Fruit fly (Drosophila melanogaster) whole organism, embryonic: ENCODE results near the gene CG15818.
A peak's percentile ranks its signal among the peaks of the same experiment; 100 is the strongest.

Source experiments
- CG10959 ChIP-seq: fragments of 200-800 bp; sonication (Bioruptor generic); IDR thresholded peaks from 2 replicates; pipeline ENCODE4 v1.3.6; 2022; ENCODE audit warnings: missing biosample characterization, missing genetic modification characterization
- CG12071 ChIP-seq: fragments of 200-800 bp; sonication (Bioruptor generic); optimal IDR thresholded peaks from 3 replicates; lab custom pipeline; 2018; ENCODE audit warnings: missing biosample characterization, mild to moderate bottlenecking, missing genetic modification characterization
- CG15073 ChIP-seq: fragments of 200-800 bp; sonication (Bioruptor generic); optimal IDR thresholded peaks from 2 replicates; lab custom pipeline; 2016; ENCODE audit warnings: missing biosample characterization, missing genetic modification characterization
- CG15269 ChIP-seq: fragments of 200-800 bp; sonication (Bioruptor generic); optimal IDR thresholded peaks from 2 replicates; lab custom pipeline; 2018; ENCODE audit warnings: missing biosample characterization, mild to moderate bottlenecking, missing genetic modification characterization, moderate library complexity
- CG1529 ChIP-seq: fragments of 200-800 bp; sonication (Bioruptor generic); optimal IDR thresholded peaks from 3 replicates; lab custom pipeline; 2018; ENCODE audit warnings: missing biosample characterization, missing genetic modification characterization
- CG1647 ChIP-seq: fragments of 200-800 bp; sonication (Bioruptor generic); optimal IDR thresholded peaks from 3 replicates; lab custom pipeline; 2016; ENCODE audit warnings: missing biosample characterization, missing genetic modification characterization
- CG16779 ChIP-seq: fragments of 200-800 bp; sonication (Bioruptor generic); IDR thresholded peaks from 2 replicates; pipeline ENCODE4 v1.3.6; 2022; ENCODE audit warnings: missing biosample characterization, missing genetic modification characterization
- CG17359 ChIP-seq: fragments of 200-800 bp; sonication (Bioruptor generic); optimal IDR thresholded peaks from 3 replicates; lab custom pipeline; 2018; ENCODE audit warnings: missing biosample characterization, mild to moderate bottlenecking, missing genetic modification characterization, moderate library complexity
- CG17829 ChIP-seq: fragments of 200-800 bp; optimal IDR thresholded peaks from 2 replicates; lab custom pipeline; 2019; ENCODE audit warnings: missing biosample characterization, mild to moderate bottlenecking, missing genetic modification characterization, moderate library complexity
- CG2129 ChIP-seq: fragments of 200-800 bp; sonication (Bioruptor generic); IDR thresholded peaks from 2 replicates; pipeline ENCODE4 v1.3.6; 2022; ENCODE audit warnings: missing biosample characterization, missing genetic modification characterization; ENCODE audit not compliant: partially characterized antibody
- CG30020 ChIP-seq: fragments of 200-800 bp; optimal IDR thresholded peaks from 2 replicates; lab custom pipeline; 2019; ENCODE audit warnings: missing biosample characterization, mild to moderate bottlenecking, missing genetic modification characterization, moderate library complexity
- CG31388 ChIP-seq: fragments of 200-800 bp; sonication (Bioruptor generic); optimal IDR thresholded peaks from 2 replicates; lab custom pipeline; 2016; ENCODE audit warnings: missing biosample characterization, missing genetic modification characterization
- CG4328 ChIP-seq: fragments of 200-800 bp; sonication (Bioruptor generic); optimal IDR thresholded peaks from 3 replicates; lab custom pipeline; 2017; ENCODE audit warnings: missing biosample characterization, missing genetic modification reagents, missing genetic modification characterization
- CG5245 ChIP-seq: fragments of 200-800 bp; sonication (Bioruptor generic); optimal IDR thresholded peaks from 3 replicates; lab custom pipeline; 2016; ENCODE audit warnings: missing biosample characterization, missing genetic modification characterization
- CG6689 ChIP-seq: fragments of 200-800 bp; sonication (Bioruptor generic); IDR thresholded peaks from 2 replicates; pipeline ENCODE4 v1.3.6; 2022; ENCODE audit warnings: missing biosample characterization, missing genetic modification characterization
- CG6765 ChIP-seq: fragments of 200-800 bp; sonication (Bioruptor generic); optimal IDR thresholded peaks from 3 replicates; lab custom pipeline; 2017; ENCODE audit warnings: missing biosample characterization, mild to moderate bottlenecking, missing genetic modification characterization
- CG8359 ChIP-seq: fragments of 200-800 bp; sonication (Bioruptor generic); optimal IDR thresholded peaks from 2 replicates; lab custom pipeline; 2017; ENCODE audit warnings: missing biosample characterization, mild to moderate bottlenecking, missing genetic modification characterization, borderline replicate concordance
- CG8765 ChIP-seq: fragments of 200-800 bp; sonication (Bioruptor generic); IDR thresholded peaks from 2 replicates; pipeline ENCODE4 v1.3.6; 2022; ENCODE audit warnings: missing biosample characterization, missing genetic modification characterization
- CG9797 ChIP-seq: fragments of 200-800 bp; sonication (Bioruptor generic); optimal IDR thresholded peaks from 3 replicates; lab custom pipeline; 2018; ENCODE audit warnings: missing biosample characterization, mild to moderate bottlenecking, missing genetic modification characterization
- Deaf1 ChIP-seq: fragments of 200-800 bp; optimal IDR thresholded peaks from 3 replicates; lab custom pipeline; 2019; ENCODE audit warnings: missing biosample characterization, mild to moderate bottlenecking, missing genetic modification characterization, moderate library complexity
- Dip3 ChIP-seq: fragments of 200-800 bp; sonication (Bioruptor generic); optimal IDR thresholded peaks from 3 replicates; lab custom pipeline; 2016; ENCODE audit warnings: missing biosample characterization, missing genetic modification characterization
- Dp ChIP-seq: fragments of 200-800 bp; sonication (Bioruptor generic); optimal IDR thresholded peaks from 2 replicates; lab custom pipeline; 2018; ENCODE audit warnings: missing biosample characterization, mild to moderate bottlenecking, missing genetic modification characterization, moderate library complexity
- Elba2 ChIP-seq: fragments of 200-800 bp; sonication (Bioruptor generic); optimal IDR thresholded peaks from 3 replicates; lab custom pipeline; 2016; ENCODE audit warnings: missing biosample characterization, missing genetic modification characterization
- H15 ChIP-seq: fragments of 200-800 bp; sonication (Bioruptor generic); IDR thresholded peaks from 3 replicates; pipeline ENCODE4 v1.3.6; 2022; ENCODE audit warnings: missing biosample characterization, missing genetic modification characterization
- HLH4C ChIP-seq: fragments of 200-800 bp; sonication (Bioruptor generic); IDR thresholded peaks from 3 replicates; pipeline ENCODE4 v1.3.6; 2022; ENCODE audit warnings: missing biosample characterization, missing genetic modification characterization; ENCODE audit not compliant: partially characterized antibody
- HLH54F ChIP-seq: fragments of 200-800 bp; sonication (Bioruptor generic); optimal IDR thresholded peaks from 3 replicates; lab custom pipeline; 2016; ENCODE audit warnings: missing biosample characterization, missing genetic modification characterization
- Lpt ChIP-seq: fragments of >200 bp; optimal IDR thresholded peaks from 2 replicates; lab custom pipeline; 2018; ENCODE audit warnings: missing biosample characterization, missing genetic modification characterization
- MESR4 ChIP-seq: fragments of 200-800 bp; sonication (Bioruptor generic); optimal IDR thresholded peaks from 2 replicates; lab custom pipeline; 2018; ENCODE audit warnings: missing biosample characterization, mild to moderate bottlenecking, missing genetic modification characterization, moderate library complexity
- MTF-1 ChIP-seq: fragments of 200-800 bp; sonication (Bioruptor generic); optimal IDR thresholded peaks from 2 replicates; lab custom pipeline; 2018; ENCODE audit warnings: missing biosample characterization, mild to moderate bottlenecking, missing genetic modification characterization, borderline replicate concordance
- Ravus ChIP-seq: fragments of 200-800 bp; sonication (Bioruptor generic); IDR thresholded peaks from 2 replicates; pipeline ENCODE4 v1.3.6; 2022; ENCODE audit warnings: missing biosample characterization, missing genetic modification characterization
- Trl ChIP-seq, 3 experiments: fragments of >200 bp in 2 of 3; fragments of 200-800 bp in 1 of 3; sonication (Bioruptor generic) in 1 of 3; optimal IDR thresholded peaks; 2 replicates in 1 of 3; 3 replicates in 2 of 3; lab custom pipeline; 2016 to 2017; ENCODE audit warnings: missing biosample characterization in 1 of 3, missing genetic modification characterization in 1 of 3
- amos ChIP-seq: fragments of 200-800 bp; sonication (Bioruptor generic); IDR thresholded peaks from 2 replicates; pipeline ENCODE4 v1.3.6; 2022; ENCODE audit warnings: missing biosample characterization, missing genetic modification characterization; ENCODE audit not compliant: partially characterized antibody
- ash1 ChIP-seq: fragments of 200-800 bp; sonication (Bioruptor generic); optimal IDR thresholded peaks from 2 replicates; lab custom pipeline; 2018; ENCODE audit warnings: missing biosample characterization, mild to moderate bottlenecking, missing genetic modification characterization
- dimm ChIP-seq: fragments of 200-800 bp; sonication (Bioruptor generic); IDR thresholded peaks from 2 replicates; pipeline ENCODE4 v1.3.6; 2022; ENCODE audit warnings: missing biosample characterization, missing genetic modification characterization
- disco-r ChIP-seq: fragments of 200-800 bp; sonication (Bioruptor generic); optimal IDR thresholded peaks from 2 replicates; lab custom pipeline; 2016; ENCODE audit warnings: missing biosample characterization, missing genetic modification characterization
- ewg ChIP-seq: fragments of 200-800 bp; sonication (Bioruptor generic); optimal IDR thresholded peaks from 3 replicates; lab custom pipeline; 2017; ENCODE audit warnings: mild to moderate bottlenecking, missing biosample characterization, missing genetic modification reagents, missing genetic modification characterization
- exex ChIP-seq: fragments of 200-800 bp; sonication (Bioruptor generic); optimal IDR thresholded peaks from 4 replicates; lab custom pipeline; 2018; ENCODE audit warnings: missing biosample characterization, mild to moderate bottlenecking, missing genetic modification characterization, moderate library complexity
- gce ChIP-seq: fragments of 200-800 bp; sonication (Bioruptor generic); IDR thresholded peaks from 3 replicates; pipeline ENCODE4 v1.3.6; 2022; ENCODE audit warnings: missing biosample characterization, missing genetic modification characterization
- insv ChIP-seq, 2 experiments: fragments of 200-800 bp; sonication (Bioruptor generic); optimal IDR thresholded peaks; 3 replicates each; lab custom pipeline; 2016 to 2018; ENCODE audit warnings: missing biosample characterization in 2 of 2, missing genetic modification characterization in 2 of 2
- nerfin-2 ChIP-seq: fragments of 200-800 bp; sonication (Bioruptor generic); IDR thresholded peaks from 2 replicates; pipeline ENCODE4 v1.3.6; 2022; ENCODE audit warnings: missing biosample characterization, missing genetic modification characterization; ENCODE audit not compliant: partially characterized antibody
- nmo ChIP-seq: fragments of 200-800 bp; sonication (Bioruptor generic); optimal IDR thresholded peaks from 2 replicates; lab custom pipeline; 2018; ENCODE audit warnings: missing biosample characterization, mild to moderate bottlenecking, missing genetic modification characterization, moderate library complexity
- odd ChIP-seq: fragments of 200-800 bp; sonication (Bioruptor generic); optimal IDR thresholded peaks from 2 replicates; lab custom pipeline; 2017; ENCODE audit warnings: missing biosample characterization, mild to moderate bottlenecking, missing genetic modification characterization
- pros ChIP-seq: fragments of 200-800 bp; sonication (Bioruptor generic); optimal IDR thresholded peaks from 3 replicates; lab custom pipeline; 2019; ENCODE audit warnings: missing biosample characterization, mild to moderate bottlenecking, missing genetic modification characterization, moderate library complexity
- sens-2 ChIP-seq: fragments of 200-800 bp; sonication (Bioruptor generic); IDR thresholded peaks from 2 replicates; pipeline ENCODE4 v1.3.6; 2022; ENCODE audit warnings: missing biosample characterization, missing genetic modification characterization
- stc ChIP-seq: fragments of 200-800 bp; sonication (Bioruptor generic); IDR thresholded peaks from 2 replicates; pipeline ENCODE4 v1.3.6; 2022; ENCODE audit warnings: missing biosample characterization, missing genetic modification characterization
- tio ChIP-seq: fragments of 200-800 bp; sonication (Bioruptor generic); optimal IDR thresholded peaks from 2 replicates; lab custom pipeline; 2017; ENCODE audit warnings: missing biosample characterization, missing genetic modification characterization, inconsistent platforms
- usp ChIP-seq: fragments of >200 bp; optimal IDR thresholded peaks from 2 replicates; lab custom pipeline; 2017; ENCODE audit warnings: missing biosample characterization, missing genetic modification characterization
- zen ChIP-seq: fragments of 200-800 bp; sonication (Bioruptor generic); optimal IDR thresholded peaks from 3 replicates; lab custom pipeline; 2018; ENCODE audit warnings: missing biosample characterization, mild to moderate bottlenecking, missing genetic modification characterization, moderate library complexity
- zen2 ChIP-seq: fragments of 200-800 bp; sonication (Bioruptor generic); IDR thresholded peaks from 3 replicates; pipeline ENCODE4 v1.3.6; 2022; ENCODE audit warnings: missing biosample characterization, missing genetic modification characterization; ENCODE audit not compliant: partially characterized antibody

CG15818 gene

dm6 chr2L:7423333-7423895, 12.7 kb downstream of the CG15818 start (continued):
- TF ChIP-seq sens-2 (GFP tag; lab: Robert Waterston, UW) (no peak), CG12071 (GFP tag; lab: Kevin White, UChicago) (no peak), MTF-1 (GFP tag; lab: Kevin White, UChicago) (no peak), CG2129 (no peak), Deaf1 (tag; lab: Kevin White, UChicago) (no peak), CG5245 (no peak), usp (GFP tag; lab: Kevin White, UChicago) (no peak), CG6765 (no peak), nmo (GFP tag; lab: Kevin White, UChicago) (peak; percentile 17), insv (GFP tag; optimal IDR thresholded peaks at IDR 0.05; lab: Kevin White, UChicago) (no peak), gce (GFP tag; lab: Robert Waterston, UW) (no peak), CG15269 (tag; lab: Kevin White, UChicago) (no peak), CG8765 (peak; percentile 9; the same call in 1 of the 2 replicates), H15 (no peak), Dip3 (peak; percentile 61), MESR4 (no peak), pros (GFP tag; lab: Kevin White, UChicago) (no peak), Ravus (GFP tag; lab: Robert Waterston, UW) (peak; percentile 28), CG16779 (0 out of 2 replicates have a peak, but pooled peaks have one; percentile 16), zen2 (GFP tag; lab: Robert Waterston, UW) (no peak), dimm (GFP tag; lab: Robert Waterston, UW) (no peak), CG1529 (GFP tag; lab: Kevin White, UChicago) (no peak), ash1 (GFP tag; lab: Kevin White, UChicago) (no peak), CG31388 (no peak), exex (tag; lab: Kevin White, UChicago) (peak; percentile 5), CG17359 (peak; percentile 20), Dp (no peak), disco-r (GFP tag; lab: Kevin White, UChicago) (no peak), CG30020 (tag; lab: Kevin White, UChicago) (no peak), stc (GFP tag; lab: Robert Waterston, UW) (peak; percentile 28; the same call in 1 of the 2 replicates), odd (GFP tag; lab: Kevin White, UChicago) (no peak), amos (GFP tag; lab: Robert Waterston, UW) (0 out of 2 replicates have a peak, but pooled peaks have one; percentile 15), CG8359 (GFP tag; lab: Kevin White, UChicago) (no peak), tio (GFP tag; lab: Kevin White, UChicago) (no peak), CG4328 (GFP tag; lab: Kevin White, UChicago) (no peak), HLH4C (GFP tag; lab: Robert Waterston, UW) (no peak), CG10959 (GFP tag; lab: Robert Waterston, UW) (0 out of 2 replicates have a peak, but pooled peaks have one; percentile 5), zen (tag; lab: Kevin White, UChicago) (no peak), CG9797 (GFP tag; lab: Kevin White, UChicago) (peak; percentile 14), HLH54F (GFP tag; lab: Kevin White, UChicago) (peak; percentile 46), CG15073 (GFP tag; lab: Kevin White, UChicago) (no peak), CG17829 (tag; lab: Kevin White, UChicago) (no peak), Trl (optimal IDR thresholded peaks at IDR 0.05; lab: Kevin White, UChicago) (no peak), Trl (GFP tag; optimal IDR thresholded peaks at IDR 0.05; lab: Kevin White, UChicago) (no peak), nerfin-2 (GFP tag; lab: Robert Waterston, UW) (no peak), CG1647 (GFP tag; lab: Kevin White, UChicago) (peak; percentile 4), Elba2 (no peak), Lpt (GFP tag; lab: Kevin White, UChicago) (no peak), CG6689 (GFP tag; lab: Robert Waterston, UW) (peak; percentile 18; the same call in 1 of the 2 replicates), ewg (GFP tag; lab: Kevin White, UChicago) (no peak)
